Worm (Caenorhabditis elegans): ENCODE measurements around the gene ccdc-12.

- TF ChIP-seq skn-1 (tag; optimal IDR thresholded peaks at IDR 0.05) (no peak), nhr-42 (GFP tag; IDR thresholded peaks at IDR 0.05) (no peak), lir-3 (tag; optimal IDR thresholded peaks at IDR 0.05) (no peak), lin-39 (tag; optimal IDR thresholded peaks at IDR 0.05) (no peak), dpl-1 (GFP tag; optimal IDR thresholded peaks at IDR 0.05) (no peak), zag-1 (tag; optimal IDR thresholded peaks at IDR 0.05) (no peak), nhr-11 (tag; optimal IDR thresholded peaks at IDR 0.05) (no peak), lin-15B (tag; optimal IDR thresholded peaks at IDR 0.05) (no peak), ama-1 (optimal IDR thresholded peaks at IDR 0.05) (no peak), ZK546.5 (tag; optimal IDR thresholded peaks at IDR 0.05) (no peak)
These were observed 18.6 kb downstream of the ccdc-12 start, which contains the start of gene grd-16 for ce11 chrIV:2476386-2476785.
